Worm (Caenorhabditis elegans): ENCODE data around the gene jmjd-5.

The jmjd-5 gene

ce11 chrV:11174663-11175062, 47.4 kb downstream of the jmjd-5 start:
- no peak for TF ChIP-seq T26A5.8 (tag; optimal IDR thresholded peaks at IDR 0.05)
- TF ChIP-seq madf-8 (GFP tag; conservative IDR thresholded peaks at IDR 0.05) = no peak
- no peak for TF ChIP-seq unc-130 (GFP tag; optimal IDR thresholded peaks at IDR 0.05)
- no peak for TF ChIP-seq cebp-1 (GFP tag; IDR thresholded peaks at IDR 0.05)
- peak; percentile 24 for TF ChIP-seq cebp-1 (tag; optimal IDR thresholded peaks at IDR 0.05)
- peak; percentile 23; the same call in 1 of the 2 replicates for TF ChIP-seq lin-26 (GFP tag; IDR thresholded peaks at IDR 0.05)
- no peak for TF ChIP-seq Y67H2A.10 (GFP tag; conservative IDR thresholded peaks at IDR 0.05)
- TF ChIP-seq rpc-1 (optimal IDR thresholded peaks at IDR 0.05) = peak; percentile 36
- TF ChIP-seq rpc-1 (tag; optimal IDR thresholded peaks at IDR 0.05) = peak; percentile 60
- TF ChIP-seq repo-1 (tag; optimal IDR thresholded peaks at IDR 0.05) = peak; percentile 34
- TF ChIP-seq mcd-1 (GFP tag; IDR thresholded peaks at IDR 0.05) = peak; percentile 49; the same call in 1 of the 2 replicates
- TF ChIP-seq attf-6 (GFP tag; IDR thresholded peaks at IDR 0.05) = peak; percentile 16; the same call in 1 of the 2 replicates
- TF ChIP-seq nhr-90 (tag; optimal IDR thresholded peaks at IDR 0.05) = no peak
- peak; percentile 74 for TF ChIP-seq B0261.1 (tag; optimal IDR thresholded peaks at IDR 0.05)
- no peak for TF ChIP-seq F37B4.10 (GFP tag; IDR thresholded peaks at IDR 0.05)
- TF ChIP-seq ceh-40 (GFP tag; IDR thresholded peaks at IDR 0.05) = no peak
- TF ChIP-seq pbrm-1 (GFP tag; IDR thresholded peaks at IDR 0.05) = peak; percentile 51; the same call in 1 of the 2 replicates
- TF ChIP-seq Y56A3A.18 (GFP tag; IDR thresholded peaks at IDR 0.05) = peak; percentile 66; the same call in 1 of the 2 replicates
- TF ChIP-seq B0019.2 (GFP tag; conservative IDR thresholded peaks at IDR 0.05) = no peak
- TF ChIP-seq snpc-4 (GFP tag; optimal IDR thresholded peaks at IDR 0.05) = peak; percentile 76
- peak; percentile 90 to 98 (median 95) for TF ChIP-seq snpc-4 (tag; optimal IDR thresholded peaks at IDR 0.05)
- TF ChIP-seq pha-4 (tag; optimal IDR thresholded peaks at IDR 0.05) = no peak
- TF ChIP-seq hmg-1.2 (GFP tag; IDR thresholded peaks at IDR 0.05) = peak; percentile 51
- peak; percentile 7 for TF ChIP-seq die-1 (tag; optimal IDR thresholded peaks at IDR 0.05)
- TF ChIP-seq lin-40 (tag; optimal IDR thresholded peaks at IDR 0.05) = peak; percentile 15
- TF ChIP-seq aptf-3 (GFP tag; IDR thresholded peaks at IDR 0.05) = no peak
- TF ChIP-seq nfyb-1 (GFP tag; IDR thresholded peaks at IDR 0.05) = peak; percentile 51; the same call in 1 of the 2 replicates
- TF ChIP-seq hmg-20 (GFP tag; IDR thresholded peaks at IDR 0.05) = peak; percentile 57
- peak; percentile 50; the same call in 1 of the 2 replicates for TF ChIP-seq dox-1 (GFP tag; IDR thresholded peaks at IDR 0.05)
- peak; percentile 4 for TF ChIP-seq tlf-1 (GFP tag; optimal IDR thresholded peaks at IDR 0.05)
- no peak for TF ChIP-seq cebp-2 (GFP tag; IDR thresholded peaks at IDR 0.05)
- no peak for TF ChIP-seq attf-3 (GFP tag; conservative IDR thresholded peaks at IDR 0.05)
- TF ChIP-seq lag-1 (GFP tag; IDR thresholded peaks at IDR 0.05) = no peak
- no peak for TF ChIP-seq mxl-1 (tag; optimal IDR thresholded peaks at IDR 0.05)
- TF ChIP-seq zfh-2 (GFP tag; conservative IDR thresholded peaks at IDR 0.05) = peak; percentile 79
- no peak for TF ChIP-seq F52B5.7 (tag; optimal IDR thresholded peaks at IDR 0.05)
- TF ChIP-seq F39B2.1 (GFP tag; IDR thresholded peaks at IDR 0.05) = no peak
- no peak for TF ChIP-seq bed-2 (GFP tag; IDR thresholded peaks at IDR 0.05)
- TF ChIP-seq lin-35 (GFP tag; optimal IDR thresholded peaks at IDR 0.05) = no peak
- peak; percentile 20 for TF ChIP-seq snpc-3.4 (tag; optimal IDR thresholded peaks at IDR 0.05)
- TF ChIP-seq ztf-6 (GFP tag; IDR thresholded peaks at IDR 0.05) = no peak
- no peak for TF ChIP-seq K12H6.12 (tag; optimal IDR thresholded peaks at IDR 0.05)
- TF ChIP-seq K11D2.4 (GFP tag; IDR thresholded peaks at IDR 0.05) = 0 out of 2 replicates have a peak, but pooled peaks have one; percentile 32
- 0 out of 2 replicates have a peak, but pooled peaks have one; percentile 30 for TF ChIP-seq Y53G8AR.9 (GFP tag; conservative IDR thresholded peaks at IDR 0.05)
- TF ChIP-seq rcor-1 (GFP tag; IDR thresholded peaks at IDR 0.05) = 0 out of 2 replicates have a peak, but pooled peaks have one; percentile 37
- peak; percentile 69 for TF ChIP-seq him-1 (tag; optimal IDR thresholded peaks at IDR 0.05)
- no peak for TF ChIP-seq lin-54 (GFP tag; optimal IDR thresholded peaks at IDR 0.05)
- TF ChIP-seq madf-6 (GFP tag; IDR thresholded peaks at IDR 0.05) = peak; percentile 35
- no peak for TF ChIP-seq dpff-1 (tag; optimal IDR thresholded peaks at IDR 0.05)
- TF ChIP-seq unc-62 (GFP tag; optimal IDR thresholded peaks at IDR 0.05) = no peak

All from whole organism, young adult.